Fruit fly (Drosophila melanogaster): Measurements from ENCODE around the gene kuk.

Gene kuk

dm6 chr3R:17080666-17081358 lies 768 bp downstream of the kuk start (continued):
- TF ChIP-seq CG6813 (GFP tag; optimal IDR thresholded peaks at IDR 0.05): peak; percentile 94
- TF ChIP-seq CG4424 (GFP tag; optimal IDR thresholded peaks at IDR 0.05): peak; percentile 96
- peak; percentile 60 for TF ChIP-seq Adf1 (GFP tag; IDR thresholded peaks at IDR 0.05)
- TF ChIP-seq Drgx (GFP tag; IDR thresholded peaks at IDR 0.05): peak; percentile 96
- TF ChIP-seq ERR (GFP tag; optimal IDR thresholded peaks at IDR 0.05): peak; percentile 67
- peak; percentile 94 for TF ChIP-seq CG15601 (tag; optimal IDR thresholded peaks at IDR 0.05)
- no peak for TF ChIP-seq Bgb (GFP tag; IDR thresholded peaks at IDR 0.05; ENCODE audit: partially characterized antibody)
- no peak for TF ChIP-seq D (optimal IDR thresholded peaks at IDR 0.05)
- TF ChIP-seq D (GFP tag; optimal IDR thresholded peaks at IDR 0.05): peak; percentile 95
- TF ChIP-seq ro (GFP tag; IDR thresholded peaks at IDR 0.05): peak; percentile 79
- TF ChIP-seq CG17385 (GFP tag; optimal IDR thresholded peaks at IDR 0.05): peak; percentile 94
- TF ChIP-seq Dp (GFP tag; optimal IDR thresholded peaks at IDR 0.05): no peak
- peak; percentile 88 for TF ChIP-seq Mrtf (GFP tag; IDR thresholded peaks at IDR 0.05)
- peak; percentile 84 for TF ChIP-seq gcm2 (GFP tag; optimal IDR thresholded peaks at IDR 0.05)
- peak; percentile 90 for TF ChIP-seq CG11247 (GFP tag; IDR thresholded peaks at IDR 0.05)
- TF ChIP-seq CG42726 (GFP tag; IDR thresholded peaks at IDR 0.05; ENCODE audit: partially characterized antibody): no peak
- peak; percentile 96 for TF ChIP-seq CG17361 (GFP tag; IDR thresholded peaks at IDR 0.05)
- no peak for TF ChIP-seq bbx (GFP tag; IDR thresholded peaks at IDR 0.05; ENCODE audit: partially characterized antibody)
- TF ChIP-seq CG7786 (GFP tag; optimal IDR thresholded peaks at IDR 0.05): peak; percentile 88
- peak; percentile 55 for TF ChIP-seq ash1 (GFP tag; optimal IDR thresholded peaks at IDR 0.05)
- TF ChIP-seq CG13287 (GFP tag; IDR thresholded peaks at IDR 0.05; ENCODE audit: partially characterized antibody): no peak
- TF ChIP-seq tll (GFP tag; optimal IDR thresholded peaks at IDR 0.05): no peak
- peak; percentile 67; the same call in 1 of the 2 replicates for TF ChIP-seq CG10321 (GFP tag; IDR thresholded peaks at IDR 0.05)
- TF ChIP-seq CG2889 (GFP tag; IDR thresholded peaks at IDR 0.05): peak; percentile 72
- peak; percentile 94 for TF ChIP-seq lmd (GFP tag; IDR thresholded peaks at IDR 0.05)
- TF ChIP-seq pfk (GFP tag; optimal IDR thresholded peaks at IDR 0.05): no peak
- peak; percentile 91 for TF ChIP-seq ase (GFP tag; IDR thresholded peaks at IDR 0.05)
- TF ChIP-seq CG16863 (GFP tag; optimal IDR thresholded peaks at IDR 0.05): peak; percentile 91
- TF ChIP-seq zfh1 (GFP tag; IDR thresholded peaks at IDR 0.05): peak; percentile 94; the same call in 2 of the 3 replicates
- peak; percentile 93 for TF ChIP-seq CG14050 (GFP tag; IDR thresholded peaks at IDR 0.05)
- peak; percentile 92 for TF ChIP-seq ind (GFP tag; optimal IDR thresholded peaks at IDR 0.05)
- TF ChIP-seq CG12155 (GFP tag; optimal IDR thresholded peaks at IDR 0.05): peak; percentile 87
- TF ChIP-seq CG18599 (GFP tag; optimal IDR thresholded peaks at IDR 0.05): peak; percentile 95
- TF ChIP-seq CG6683 (GFP tag; optimal IDR thresholded peaks at IDR 0.05): peak; percentile 93
- TF ChIP-seq vfl (GFP tag; optimal IDR thresholded peaks at IDR 0.05): peak; percentile 90
- peak; percentile 86 for TF ChIP-seq jumu (GFP tag; optimal IDR thresholded peaks at IDR 0.05)
- peak; percentile 97 for TF ChIP-seq CG7839 (tag; optimal IDR thresholded peaks at IDR 0.05)
- TF ChIP-seq Nf-YB (GFP tag; optimal IDR thresholded peaks at IDR 0.05): peak; percentile 86
- TF ChIP-seq CG13775 (GFP tag; optimal IDR thresholded peaks at IDR 0.05): peak; percentile 97
- TF ChIP-seq CG34422 (GFP tag; IDR thresholded peaks at IDR 0.05): peak; percentile 94
- TF ChIP-seq CG3995 (GFP tag; optimal IDR thresholded peaks at IDR 0.05): peak; percentile 47
- peak; percentile 64 for TF ChIP-seq pros (GFP tag; optimal IDR thresholded peaks at IDR 0.05)
- TF ChIP-seq CG32767 (GFP tag; IDR thresholded peaks at IDR 0.05): peak; percentile 96
- TF ChIP-seq chinmo (GFP tag; IDR thresholded peaks at IDR 0.05; ENCODE audit: partially characterized antibody): no peak
- TF ChIP-seq mld (GFP tag; IDR thresholded peaks at IDR 0.05; ENCODE audit: partially characterized antibody): no peak
- TF ChIP-seq CTCF (GFP tag; optimal IDR thresholded peaks at IDR 0.05): peak; percentile 71
- peak; percentile 91 for TF ChIP-seq sob (GFP tag; IDR thresholded peaks at IDR 0.05)
- TF ChIP-seq lab (GFP tag; optimal IDR thresholded peaks at IDR 0.05): peak; percentile 96
- peak; percentile 90 for TF ChIP-seq CG10267 (tag; optimal IDR thresholded peaks at IDR 0.05)
- peak; percentile 92 for TF ChIP-seq Rfx (GFP tag; IDR thresholded peaks at IDR 0.05)

All from whole organism, embryonic.